Fruit fly (Drosophila melanogaster) whole organism, embryonic: ENCODE data around the gene isoQC.

ENCODE experiments used
- CG10321 ChIP-seq: fragments of 200-800 bp; sonication (Bioruptor generic); IDR thresholded peaks from 2 replicates; pipeline ENCODE4 v1.3.6; 2022; ENCODE audit warnings: missing biosample characterization, missing genetic modification characterization
- CG10565 ChIP-seq: fragments of 200-800 bp; sonication (Bioruptor generic); optimal IDR thresholded peaks from 3 replicates; lab custom pipeline; 2016; ENCODE audit warnings: missing biosample characterization, mild to moderate bottlenecking, missing genetic modification characterization
- CG11085 ChIP-seq: fragments of 200-800 bp; sonication (Bioruptor generic); IDR thresholded peaks from 2 replicates; pipeline ENCODE4 v1.3.6; 2022; ENCODE audit warnings: missing biosample characterization, missing genetic modification characterization
- CG11398 ChIP-seq: fragments of 200-800 bp; sonication (Bioruptor generic); optimal IDR thresholded peaks from 2 replicates; lab custom pipeline; 2016; ENCODE audit warnings: missing biosample characterization, missing genetic modification characterization
- CG12071 ChIP-seq: fragments of 200-800 bp; sonication (Bioruptor generic); optimal IDR thresholded peaks from 3 replicates; lab custom pipeline; 2018; ENCODE audit warnings: missing biosample characterization, mild to moderate bottlenecking, missing genetic modification characterization
- CG14014 ChIP-seq: fragments of 200-800 bp; sonication (Bioruptor generic); IDR thresholded peaks from 2 replicates; pipeline ENCODE4 v1.3.6; 2022; ENCODE audit warnings: missing biosample characterization, missing genetic modification characterization
- CG15479 ChIP-seq: fragments of 200-800 bp; sonication (Bioruptor generic); optimal IDR thresholded peaks from 3 replicates; lab custom pipeline; 2019; ENCODE audit warnings: missing biosample characterization, mild to moderate bottlenecking, missing genetic modification characterization, moderate library complexity
- CG1603 ChIP-seq: fragments of 200-800 bp; sonication (Bioruptor generic); optimal IDR thresholded peaks from 2 replicates; lab custom pipeline; 2019; ENCODE audit warnings: missing biosample characterization, mild to moderate bottlenecking, missing genetic modification characterization, moderate library complexity
- CG17568 ChIP-seq: fragments of 200-800 bp; sonication (Bioruptor generic); optimal IDR thresholded peaks from 2 replicates; lab custom pipeline; 2018; ENCODE audit warnings: missing biosample characterization, mild to moderate bottlenecking, missing genetic modification characterization, moderate library complexity
- CG2712 ChIP-seq: fragments of 200-800 bp; optimal IDR thresholded peaks from 3 replicates; lab custom pipeline; 2019; ENCODE audit warnings: missing biosample characterization, mild to moderate bottlenecking, missing genetic modification characterization, moderate library complexity
- CG30403 ChIP-seq: fragments of 200-800 bp; sonication (Bioruptor generic); optimal IDR thresholded peaks from 3 replicates; lab custom pipeline; 2016; ENCODE audit warnings: missing biosample characterization, missing genetic modification characterization
- CG3726 ChIP-seq: fragments of 200-800 bp; sonication (Bioruptor generic); IDR thresholded peaks from 3 replicates; pipeline ENCODE4, ENCODE4 v1.3.6; 2022; ENCODE audit warnings: missing biosample characterization, missing genetic modification characterization
- CG42726 ChIP-seq: fragments of 200-800 bp; sonication (Bioruptor generic); IDR thresholded peaks from 2 replicates; pipeline ENCODE4 v1.3.6; 2022; ENCODE audit warnings: missing biosample characterization, missing genetic modification characterization; ENCODE audit not compliant: partially characterized antibody
- CG4424 ChIP-seq: fragments of 200-800 bp; sonication (Bioruptor generic); optimal IDR thresholded peaks from 3 replicates; lab custom pipeline; 2016; ENCODE audit warnings: missing biosample characterization, missing genetic modification characterization
- CG4617 ChIP-seq: fragments of 200-800 bp; sonication (Bioruptor generic); optimal IDR thresholded peaks from 3 replicates; lab custom pipeline; 2016; ENCODE audit warnings: missing biosample characterization, missing genetic modification characterization, borderline replicate concordance
- CG5245 ChIP-seq: fragments of 200-800 bp; sonication (Bioruptor generic); optimal IDR thresholded peaks from 3 replicates; lab custom pipeline; 2016; ENCODE audit warnings: missing biosample characterization, missing genetic modification characterization
- CG6254 ChIP-seq: fragments of 200-800 bp; sonication (Bioruptor generic); optimal IDR thresholded peaks from 3 replicates; lab custom pipeline; 2017; ENCODE audit warnings: mild to moderate bottlenecking, missing biosample characterization, missing genetic modification reagents, missing genetic modification characterization
- Ets97D ChIP-seq: fragments of 200-800 bp; sonication (Bioruptor generic); optimal IDR thresholded peaks from 3 replicates; lab custom pipeline; 2016; ENCODE audit warnings: missing biosample characterization, missing genetic modification characterization
- Gug ChIP-seq: fragments of 200-800 bp; sonication (Bioruptor generic); IDR thresholded peaks from 4 replicates; pipeline ENCODE4 v1.3.6; 2022; ENCODE audit warnings: missing biosample characterization, missing genetic modification characterization
- Hmr ChIP-seq: fragments of 200-800 bp; sonication (Bioruptor generic); optimal IDR thresholded peaks from 3 replicates; lab custom pipeline; 2017; ENCODE audit warnings: mild to moderate bottlenecking, missing biosample characterization, missing genetic modification reagents, missing genetic modification characterization
- Max ChIP-seq: fragments of 200-800 bp; sonication (Bioruptor generic); optimal IDR thresholded peaks from 2 replicates; lab custom pipeline; 2016; ENCODE audit warnings: missing biosample characterization, mild to moderate bottlenecking, missing genetic modification characterization
- Med ChIP-seq: fragments of 200-800 bp; sonication (Bioruptor generic); peaks from one replicate; lab custom pipeline; 2016; ENCODE audit warnings: missing biosample characterization, missing genetic modification characterization, mild to moderate bottlenecking, inconsistent platforms, moderate library complexity
- NfI ChIP-seq: fragments of 200-800 bp; sonication (Bioruptor generic); optimal IDR thresholded peaks from 3 replicates; lab custom pipeline; 2018; ENCODE audit warnings: missing biosample characterization, mild to moderate bottlenecking, missing genetic modification characterization, moderate library complexity
- Opbp ChIP-seq: fragments of 200-800 bp; sonication (Bioruptor generic); IDR thresholded peaks from 3 replicates; pipeline ENCODE4 v1.3.6; 2022; ENCODE audit warnings: missing biosample characterization, missing genetic modification characterization; ENCODE audit not compliant: partially characterized antibody
- Sin3A ChIP-seq: fragments of >200 bp; optimal IDR thresholded peaks from 2 replicates; lab custom pipeline; 2018
- Xrp1 ChIP-seq: fragments of 200-800 bp; sonication (Bioruptor generic); IDR thresholded peaks from 2 replicates; pipeline ENCODE4 v1.3.6; 2022; ENCODE audit warnings: missing biosample characterization, missing genetic modification characterization
- cad ChIP-seq: fragments of >200 bp; optimal IDR thresholded peaks from 2 replicates; lab custom pipeline; 2017; ENCODE audit warnings: missing biosample characterization, missing genetic modification characterization
- cas ChIP-seq: fragments of 200-800 bp; sonication (Bioruptor generic); IDR thresholded peaks from 2 replicates; pipeline ENCODE4 v1.3.6; 2022; ENCODE audit warnings: missing biosample characterization, missing genetic modification characterization
- chif ChIP-seq, 2 experiments: fragments of 200-800 bp; sonication (Bioruptor generic); optimal IDR thresholded peaks; 3 replicates each; lab custom pipeline; 2016; ENCODE audit warnings: missing biosample characterization in 2 of 2, missing genetic modification characterization in 2 of 2
- cwo ChIP-seq: fragments of 200-800 bp; sonication (Bioruptor generic); optimal IDR thresholded peaks from 3 replicates; lab custom pipeline; 2017; ENCODE audit warnings: missing biosample characterization, missing genetic modification characterization, mild to moderate bottlenecking, moderate library complexity, missing genetic modification reagents
- dmrt99B ChIP-seq: fragments of 200-800 bp; sonication (Bioruptor generic); optimal IDR thresholded peaks from 2 replicates; lab custom pipeline; 2018; ENCODE audit warnings: missing biosample characterization, mild to moderate bottlenecking, missing genetic modification characterization, moderate library complexity
- dysf ChIP-seq: fragments of 200-800 bp; sonication (Bioruptor generic); IDR thresholded peaks from 3 replicates; pipeline ENCODE4 v1.3.6; 2022; ENCODE audit warnings: missing biosample characterization, missing genetic modification characterization
- exex ChIP-seq: fragments of 200-800 bp; sonication (Bioruptor generic); optimal IDR thresholded peaks from 4 replicates; lab custom pipeline; 2018; ENCODE audit warnings: missing biosample characterization, mild to moderate bottlenecking, missing genetic modification characterization, moderate library complexity
- fu2 ChIP-seq: fragments of 200-800 bp; sonication (Bioruptor generic); optimal IDR thresholded peaks from 2 replicates; lab custom pipeline; 2016; ENCODE audit warnings: missing biosample characterization, missing genetic modification characterization
- grau ChIP-seq: fragments of 200-800 bp; optimal IDR thresholded peaks from 3 replicates; lab custom pipeline; 2019; ENCODE audit warnings: missing biosample characterization, mild to moderate bottlenecking, missing genetic modification characterization, moderate library complexity
- ken ChIP-seq: fragments of 200-800 bp; sonication (Bioruptor generic); IDR thresholded peaks from 3 replicates; pipeline ENCODE4 v1.3.6; 2022; ENCODE audit warnings: missing biosample characterization, missing genetic modification characterization
- lab ChIP-seq: fragments of 200-800 bp; sonication (Bioruptor generic); optimal IDR thresholded peaks from 3 replicates; lab custom pipeline; 2017; ENCODE audit warnings: missing biosample characterization, missing genetic modification characterization, mild to moderate bottlenecking, moderate library complexity, missing genetic modification reagents
- lilli ChIP-seq: fragments of 200-800 bp; sonication (Bioruptor generic); optimal IDR thresholded peaks from 3 replicates; lab custom pipeline; 2016; ENCODE audit warnings: missing biosample characterization, missing genetic modification characterization
- mam ChIP-seq: fragments of 200-800 bp; sonication (Bioruptor generic); optimal IDR thresholded peaks from 3 replicates; lab custom pipeline; 2016; ENCODE audit warnings: missing biosample characterization, missing genetic modification characterization
- pan ChIP-seq, 4 experiments: fragments of >200 bp in 3 of 4; fragments of 200-800 bp in 1 of 4; sonication (Bioruptor generic) in 1 of 4; optimal IDR thresholded peaks in 3 of 4; IDR thresholded peaks in 1 of 4; 2 replicates each; pipeline versions ENCODE4 v1.3.6 to Lab custom; 2017 to 2022; ENCODE audit warnings: missing biosample characterization in 2 of 4, missing genetic modification characterization in 2 of 4, mixed read lengths in 1 of 4
- pum ChIP-seq: fragments of 200-800 bp; sonication (Bioruptor generic); optimal IDR thresholded peaks from 2 replicates; lab custom pipeline; 2016; ENCODE audit warnings: missing biosample characterization, missing genetic modification characterization
- ro ChIP-seq: fragments of 200-800 bp; sonication (Bioruptor generic); IDR thresholded peaks from 2 replicates; pipeline ENCODE4 v1.3.6; 2022; ENCODE audit warnings: missing biosample characterization, missing genetic modification characterization
- row ChIP-seq: fragments of 200-800 bp; sonication (Bioruptor generic); IDR thresholded peaks from 3 replicates; pipeline ENCODE4 v1.3.6; 2022; ENCODE audit warnings: missing biosample characterization, missing genetic modification characterization
- run ChIP-seq: fragments of 200-800 bp; sonication (Bioruptor generic); optimal IDR thresholded peaks from 3 replicates; lab custom pipeline; 2018; ENCODE audit warnings: missing biosample characterization, mild to moderate bottlenecking, missing genetic modification characterization
- scrt ChIP-seq: fragments of 200-800 bp; sonication (Bioruptor generic); optimal IDR thresholded peaks from 2 replicates; lab custom pipeline; 2018; ENCODE audit warnings: missing biosample characterization, mild to moderate bottlenecking, missing genetic modification characterization, moderate library complexity
- sens-2 ChIP-seq: fragments of 200-800 bp; sonication (Bioruptor generic); IDR thresholded peaks from 2 replicates; pipeline ENCODE4 v1.3.6; 2022; ENCODE audit warnings: missing biosample characterization, missing genetic modification characterization
- tin ChIP-seq: fragments of 200-800 bp; sonication (Bioruptor generic); optimal IDR thresholded peaks from 3 replicates; lab custom pipeline; 2016; ENCODE audit warnings: missing biosample characterization, missing genetic modification characterization
- tll ChIP-seq, 2 experiments: fragments of 200-800 bp in 1 of 2; fragments of >200 bp in 1 of 2; sonication (Bioruptor generic) in 1 of 2; optimal IDR thresholded peaks; 2 replicates each; lab custom pipeline; 2017 to 2019; ENCODE audit warnings: missing biosample characterization in 2 of 2, missing genetic modification characterization in 2 of 2, mild to moderate bottlenecking in 1 of 2, moderate library complexity in 1 of 2

Gene isoQC

DNA sequence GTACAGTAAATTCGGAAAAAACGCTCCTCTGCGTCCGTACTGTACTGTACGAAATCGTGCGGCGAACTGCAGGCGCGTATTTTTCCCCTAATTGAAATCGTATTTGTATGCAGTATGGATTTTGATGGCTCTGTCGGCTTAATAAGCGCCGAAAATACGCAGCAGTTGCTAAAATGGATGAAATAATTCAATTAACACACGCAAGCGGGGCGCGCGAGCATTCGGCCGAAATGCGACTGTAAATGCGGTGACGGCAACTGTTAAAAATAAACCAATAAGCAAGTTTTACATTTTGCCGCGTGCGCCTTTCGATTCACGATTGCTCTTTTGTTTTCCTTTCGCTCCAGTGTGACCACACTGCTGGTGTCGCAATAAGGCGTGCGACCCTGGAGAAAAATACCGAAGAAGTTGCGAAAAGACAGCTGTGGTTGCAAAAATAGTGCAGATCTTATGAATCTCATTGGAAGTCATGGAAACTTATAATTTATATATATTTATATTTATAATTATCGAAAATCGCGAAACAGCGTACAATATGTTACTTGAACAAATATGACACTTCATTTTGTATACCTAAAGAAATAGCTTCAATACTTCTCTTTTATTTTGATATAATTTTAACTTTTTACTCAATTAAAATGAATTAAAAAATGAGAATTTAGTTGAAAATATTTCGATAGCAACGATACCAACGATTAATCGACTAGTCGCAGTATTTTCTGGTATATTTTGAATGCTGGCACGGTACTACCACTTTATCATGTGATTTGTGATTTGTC lies 1.1 kb upstream of the isoQC start, which contains the start of the genes CG32428 and CG5969 (continued):
- TF ChIP-seq mam (GFP tag; lab: Kevin White, UChicago), result peak; percentile 43
- no peak for TF ChIP-seq chif (GFP tag; optimal IDR thresholded peaks at IDR 0.05; lab: Kevin White, UChicago)
- TF ChIP-seq CG6254 (GFP tag; lab: Kevin White, UChicago), result peak; percentile 8
- TF ChIP-seq CG11398 (GFP tag; lab: Kevin White, UChicago), result no peak
- no peak for TF ChIP-seq ken (GFP tag; lab: Robert Waterston, UW)
- TF ChIP-seq CG12071 (GFP tag; lab: Kevin White, UChicago), result no peak
- 0 out of 2 replicates have a peak, but pooled peaks have one; percentile 14 for TF ChIP-seq sens-2 (GFP tag; lab: Robert Waterston, UW)
- peak; percentile 67 for TF ChIP-seq NfI (GFP tag; lab: Kevin White, UChicago)
- no peak for TF ChIP-seq pan (optimal IDR thresholded peaks at IDR 0.05; lab: Kevin White, UChicago)
- TF ChIP-seq pan (GFP tag; optimal IDR thresholded peaks at IDR 0.05 in 1 of 2, IDR thresholded peaks at IDR 0.05 in 1 of 2), result peak in 1 of 2 experiments; percentile 77
- peak; percentile 14 for TF ChIP-seq run (tag; lab: Kevin White, UChicago)
- TF ChIP-seq Sin3A (lab: Kevin White, UChicago), result peak; percentile 59
- no peak for TF ChIP-seq tll (GFP tag; optimal IDR thresholded peaks at IDR 0.05; lab: Kevin White, UChicago)
- TF ChIP-seq Gug (GFP tag; lab: Robert Waterston, UW), result peak; percentile 50; the same call in 3 of the 4 replicates
- TF ChIP-seq dmrt99B (tag; lab: Kevin White, UChicago), result peak; percentile 54
- TF ChIP-seq CG30403 (GFP tag; lab: Kevin White, UChicago), result peak; percentile 50
- TF ChIP-seq Max (GFP tag; lab: Kevin White, UChicago), result peak; percentile 45
- peak; percentile 62 for TF ChIP-seq grau (tag; lab: Kevin White, UChicago)
- no peak for TF ChIP-seq CG10565 (GFP tag; lab: Kevin White, UChicago)
- TF ChIP-seq dysf (GFP tag; lab: Robert Waterston, UW), result peak; percentile 67
- no peak for TF ChIP-seq CG17568 (GFP tag; lab: Kevin White, UChicago)
- TF ChIP-seq row, result peak; percentile 78
- 0 out of 2 replicates have a peak, but pooled peaks have one; percentile 7 for TF ChIP-seq CG10321 (GFP tag; lab: Robert Waterston, UW)
- peak; percentile 71 for TF ChIP-seq CG14014 (GFP tag; lab: Robert Waterston, UW)
- peak; percentile 41; the same call in 1 of the 2 replicates for TF ChIP-seq CG11085
- peak; percentile 38 for TF ChIP-seq CG1603 (tag; lab: Kevin White, UChicago)
- TF ChIP-seq ro (GFP tag; lab: Robert Waterston, UW), result no peak
- peak; percentile 34 for TF ChIP-seq lilli (GFP tag; lab: Kevin White, UChicago)
- TF ChIP-seq CG4424, result peak; percentile 37
- TF ChIP-seq CG3726, result no peak
- peak; percentile 39 for TF ChIP-seq Ets97D (GFP tag; lab: Kevin White, UChicago)
- peak; percentile 56 for TF ChIP-seq cwo (GFP tag; lab: Kevin White, UChicago)
- no peak for TF ChIP-seq cas (GFP tag; lab: Robert Waterston, UW)
- peak; percentile 82 for TF ChIP-seq Med (GFP tag; lab: Kevin White, UChicago)
- TF ChIP-seq Opbp (GFP tag; lab: Robert Waterston, UW), result 0 out of 3 replicates have a peak, but pooled peaks have one; percentile 5
- TF ChIP-seq fu2 (GFP tag; lab: Kevin White, UChicago), result no peak
- TF ChIP-seq lab (GFP tag; lab: Kevin White, UChicago), result peak; percentile 72
- peak; percentile 8 for TF ChIP-seq exex (tag; lab: Kevin White, UChicago)
- TF ChIP-seq CG2712, result peak; percentile 69
- no peak for TF ChIP-seq CG42726 (GFP tag; lab: Robert Waterston, UW)
- TF ChIP-seq tin (GFP tag; lab: Kevin White, UChicago), result no peak
- peak; percentile 44; the same call in 1 of the 2 replicates for TF ChIP-seq Xrp1 (GFP tag; lab: Robert Waterston, UW)
- no peak for TF ChIP-seq CG5245 (GFP tag; lab: Kevin White, UChicago)
- TF ChIP-seq CG4617, result no peak
- TF ChIP-seq CG15479 (GFP tag; lab: Kevin White, UChicago), result peak; percentile 81
- peak; percentile 83 for TF ChIP-seq Hmr (GFP tag; lab: Kevin White, UChicago)
- peak; percentile 9 for TF ChIP-seq scrt
- peak; percentile 12 for TF ChIP-seq pum
- TF ChIP-seq cad (GFP tag; lab: Kevin White, UChicago), result no peak
